Fruit fly (Drosophila melanogaster): ENCODE results near the gene CG9147.

Gene CG9147

DNA sequence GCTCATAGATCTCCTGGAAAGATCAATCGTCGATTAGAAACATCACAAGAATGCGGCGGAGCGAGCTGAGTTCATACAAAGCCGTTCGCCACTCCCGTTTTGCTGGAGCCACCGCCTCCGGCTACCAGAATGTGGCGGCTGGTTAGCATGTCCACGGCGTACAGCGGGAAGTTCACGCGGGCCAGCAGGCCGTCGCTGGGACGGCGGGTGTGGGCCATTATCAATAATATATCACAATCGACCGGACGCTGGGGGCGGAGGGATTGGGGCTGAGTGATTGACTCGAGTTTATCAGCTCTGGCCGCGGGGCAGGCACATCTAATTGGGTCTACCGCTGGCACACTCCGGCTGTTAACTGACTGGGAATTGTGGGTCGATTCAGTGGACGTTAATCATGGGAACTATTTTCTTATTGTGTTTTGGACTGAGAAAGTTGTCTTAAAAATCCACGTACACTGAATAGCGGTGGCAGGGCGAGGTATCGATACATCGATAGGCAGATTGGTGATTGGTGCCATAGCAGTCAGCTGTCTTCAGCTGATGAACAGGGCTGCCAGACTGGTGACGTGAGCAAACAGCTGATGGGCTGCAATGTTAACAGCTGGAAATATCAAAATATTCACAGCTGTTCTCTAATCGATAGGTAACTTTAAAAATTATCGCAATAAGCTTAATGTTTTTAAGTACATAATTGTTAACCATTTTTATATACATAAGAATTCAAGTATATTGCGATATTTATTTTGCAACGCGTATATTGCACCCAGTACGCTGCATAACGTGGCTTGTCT, 32.9 kb downstream of the CG9147 start, which contains the start of gene CG9175:
CG9175 (minus strand) TSS at position 488 of the 791 bp plus-strand sequence.
- TF ChIP-seq noc (tag; optimal IDR thresholded peaks at IDR 0.05) = peak; percentile 56

DNA sequence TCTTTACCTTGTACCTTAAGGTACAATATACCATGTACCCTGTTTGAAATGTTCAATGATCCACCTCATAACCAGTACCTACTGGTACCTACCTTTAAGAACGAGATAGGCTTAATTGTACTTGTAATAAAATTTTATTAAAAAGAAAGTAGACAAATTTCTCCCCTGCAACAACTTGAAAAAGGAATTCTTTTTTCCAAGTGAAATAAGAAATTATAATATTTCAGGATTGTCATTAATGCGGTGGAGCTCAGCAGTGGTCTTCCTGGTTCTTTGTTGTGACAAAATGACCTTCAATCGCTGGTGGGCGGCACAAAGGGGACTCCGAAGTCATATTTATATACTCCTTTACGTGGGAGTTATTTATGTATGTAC, 33.5 kb downstream of the CG9147 start:
- TF ChIP-seq noc (tag; optimal IDR thresholded peaks at IDR 0.05) = no peak

DNA sequence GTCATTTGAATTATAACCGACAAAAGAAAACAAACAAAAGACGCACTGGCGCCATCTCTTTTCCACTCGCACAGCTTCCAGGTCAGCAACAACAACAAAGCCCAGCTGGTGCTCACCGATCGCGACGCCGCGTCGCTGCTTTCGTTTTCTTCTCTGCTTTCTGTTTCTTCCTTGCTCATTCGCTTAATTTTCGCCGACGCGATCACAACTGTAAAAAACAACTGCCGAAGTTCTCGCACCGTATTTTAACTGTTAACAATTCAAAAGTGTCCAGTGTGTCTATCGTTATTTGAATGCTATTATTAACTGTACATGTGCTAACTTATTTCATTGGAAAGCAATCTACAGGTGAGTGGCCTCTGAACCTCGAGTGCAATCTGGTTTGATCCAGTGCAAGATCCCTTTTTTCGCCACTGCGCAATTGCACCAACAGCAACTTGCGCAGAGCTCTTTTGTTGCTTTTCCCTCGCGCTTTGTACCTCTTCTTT, 34.4 kb downstream of the CG9147 start, which contains the start of gene stai:
stai (plus strand) TSS at position 176 of the 488 bp plus-strand sequence.
- TF ChIP-seq noc (tag; optimal IDR thresholded peaks at IDR 0.05) = no peak

DNA sequence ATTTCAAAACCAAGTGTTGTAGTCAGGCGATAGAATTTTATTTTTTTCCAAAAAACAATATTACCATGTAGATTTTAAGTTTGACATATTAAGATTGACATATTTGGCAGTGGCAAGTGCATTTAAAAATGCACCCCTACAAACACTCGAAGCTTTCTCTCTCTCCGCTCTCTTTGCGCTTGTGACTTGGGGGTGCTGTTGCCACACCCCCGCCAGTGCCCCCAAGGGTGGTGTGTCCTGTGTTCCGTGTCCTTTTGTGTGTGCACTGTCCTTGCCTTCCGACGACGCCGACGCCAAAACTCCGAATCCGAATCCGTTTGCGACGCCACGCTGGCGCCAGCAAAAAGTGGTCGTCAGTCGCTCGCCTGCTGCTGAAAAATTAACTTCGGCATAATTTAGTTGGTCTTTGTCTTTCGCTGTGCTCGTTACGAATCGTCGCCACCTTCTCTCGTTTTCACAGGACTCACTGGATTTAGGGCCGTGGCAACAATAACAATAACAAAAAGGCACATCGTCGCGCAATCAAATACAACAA, 43.6 kb downstream of the CG9147 start:
- TF ChIP-seq noc (tag; optimal IDR thresholded peaks at IDR 0.05) = no peak

DNA sequence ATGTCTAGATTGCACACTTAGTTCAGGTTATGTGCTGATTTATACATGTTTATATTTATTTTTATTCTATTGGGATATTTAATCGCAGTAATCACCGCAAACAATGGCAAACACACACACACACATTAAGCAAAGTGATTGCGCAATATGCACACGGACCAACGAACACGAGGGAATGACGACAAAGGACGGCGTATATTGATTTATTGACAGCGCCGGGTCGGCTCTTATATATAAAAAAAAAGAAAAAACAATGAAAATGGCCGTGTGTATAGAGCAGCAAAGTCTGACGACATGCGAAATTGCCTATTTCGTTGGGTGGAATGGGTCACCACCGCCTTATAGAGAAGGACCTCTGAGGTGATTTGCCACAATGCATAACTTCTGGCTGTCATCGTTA, 45.0 kb downstream of the CG9147 start:
- no peak for TF ChIP-seq noc (tag; optimal IDR thresholded peaks at IDR 0.05)
